Worm (Caenorhabditis elegans) whole organism, L1 larva: Measurements from ENCODE around the gene fkh-7.

ENCODE experiments used
- C04F5.9 ChIP-seq: sonication (generic microtip); optimal IDR thresholded peaks from 2 replicates; lab custom pipeline; 2016; ENCODE audit warnings: missing genetic modification characterization, missing compliant biosample characterization
- C34B4.2 ChIP-seq: sonication (generic microtip); optimal IDR thresholded peaks from 2 replicates; lab custom pipeline; 2017; ENCODE audit warnings: mild to moderate bottlenecking, missing genetic modification characterization, missing compliant biosample characterization
- Y116A8C.19 ChIP-seq: sonication (generic microtip); optimal IDR thresholded peaks from 2 replicates; lab custom pipeline; 2016; ENCODE audit warnings: missing compliant biosample characterization, missing genetic modification characterization, borderline replicate concordance
- ama-1 ChIP-seq: fragments of 150-350 bp; optimal IDR thresholded peaks from 2 replicates; lab custom pipeline; 2014
- ceh-8 ChIP-seq: fragments of 200-800 bp; sonication (Bioruptor generic); optimal IDR thresholded peaks from 2 replicates; lab custom pipeline; 2018; ENCODE audit warnings: mild to moderate bottlenecking, missing genetic modification characterization, moderate library complexity, missing compliant biosample characterization
- ceh-88 ChIP-seq: fragments of 200-800 bp; sonication (Bioruptor generic); IDR thresholded peaks from 2 replicates; pipeline ENCODE4 v1.3.6; 2022; ENCODE audit warnings: missing genetic modification characterization, missing compliant biosample characterization
- ceh-90 ChIP-seq: sonication (generic microtip); optimal IDR thresholded peaks from 2 replicates; lab custom pipeline; 2016; ENCODE audit warnings: missing genetic modification characterization, missing compliant biosample characterization
- ces-1 ChIP-seq: fragments of 150-350 bp; optimal IDR thresholded peaks from 2 replicates; lab custom pipeline; 2014; ENCODE audit warnings: missing biosample characterization, missing genetic modification reagents, missing genetic modification characterization
- dpl-1 ChIP-seq, 3 experiments: fragments of 150-350 bp in 2 of 3; sonication (generic microtip) in 1 of 3; optimal IDR thresholded peaks; 2 replicates each; lab custom pipeline; 2014 to 2017; ENCODE audit warnings: missing biosample characterization in 3 of 3, missing genetic modification characterization in 3 of 3, missing genetic modification reagents in 3 of 3
- efl-1 ChIP-seq, 4 experiments: fragments of 150-350 bp; optimal IDR thresholded peaks in 3 of 4; peaks in 1 of 4; 1 replicate in 1 of 4; 2 replicates in 3 of 4; lab custom pipeline; 2014; ENCODE audit warnings: missing biosample characterization in 2 of 4, missing genetic modification characterization in 2 of 4, missing genetic modification reagents in 2 of 4
- efl-3 ChIP-seq: fragments of 200-800 bp; sonication (Bioruptor generic); optimal IDR thresholded peaks from 2 replicates; lab custom pipeline; 2018; ENCODE audit warnings: mild to moderate bottlenecking, missing genetic modification characterization, missing compliant biosample characterization
- elt-3 ChIP-seq, 6 experiments: fragments of 150-350 bp in 1 of 6; sonication (generic microtip); optimal IDR thresholded peaks; 2 replicates each; lab custom pipeline; 2017 to 2018; ENCODE audit warnings: missing biosample characterization in 6 of 6, missing genetic modification characterization in 6 of 6, inconsistent platforms in 1 of 6
- fkh-8 ChIP-seq: sonication (generic microtip); optimal IDR thresholded peaks from 2 replicates; lab custom pipeline; 2016; ENCODE audit warnings: mild to moderate bottlenecking, missing genetic modification characterization, missing compliant biosample characterization
- hlh-4 ChIP-seq: sonication (generic microtip); optimal IDR thresholded peaks from 2 replicates; lab custom pipeline; 2016; ENCODE audit warnings: mild to moderate bottlenecking, missing genetic modification characterization, missing compliant biosample characterization
- isw-1 ChIP-seq: fragments of 200-800 bp; sonication (Bioruptor generic); IDR thresholded peaks from 2 replicates; pipeline ENCODE4 v1.3.6; 2022; ENCODE audit warnings: missing genetic modification characterization, missing compliant biosample characterization
- lin-13 ChIP-seq: fragments of 150-350 bp; optimal IDR thresholded peaks from 2 replicates; lab custom pipeline; 2014; ENCODE audit warnings: missing biosample characterization, missing genetic modification reagents, missing genetic modification characterization
- lin-15B ChIP-seq: fragments of 150-350 bp; sonication (generic microtip); optimal IDR thresholded peaks from 3 replicates; lab custom pipeline; 2014; ENCODE audit warnings: missing biosample characterization, missing genetic modification characterization
- lin-35 ChIP-seq, 2 experiments: fragments of 150-350 bp; optimal IDR thresholded peaks; 2 replicates each; lab custom pipeline; 2014; ENCODE audit warnings: missing biosample characterization in 2 of 2, missing genetic modification characterization in 2 of 2, missing genetic modification reagents in 2 of 2
- lir-3 ChIP-seq: sonication (generic microtip); optimal IDR thresholded peaks from 2 replicates; lab custom pipeline; 2016; ENCODE audit warnings: mild to moderate bottlenecking, missing genetic modification characterization, moderate library complexity, missing compliant biosample characterization; ENCODE audit not compliant: poor library complexity
- lsy-2 ChIP-seq, 2 experiments: fragments of 150-350 bp; optimal IDR thresholded peaks; 2 replicates each; lab custom pipeline; 2014; ENCODE audit warnings: missing biosample characterization in 2 of 2, missing genetic modification characterization in 2 of 2
- mef-2 ChIP-seq: fragments of 150-350 bp; optimal IDR thresholded peaks from 2 replicates; lab custom pipeline; 2014; ENCODE audit warnings: missing biosample characterization, missing genetic modification characterization
- mep-1 ChIP-seq: fragments of 150-350 bp; optimal IDR thresholded peaks from 2 replicates; lab custom pipeline; 2014; ENCODE audit warnings: missing biosample characterization, missing genetic modification characterization
- nhr-11 ChIP-seq: fragments of 150-350 bp; optimal IDR thresholded peaks from 2 replicates; lab custom pipeline; 2014; ENCODE audit warnings: missing biosample characterization, missing genetic modification characterization
- nhr-12 ChIP-seq: sonication (generic microtip); optimal IDR thresholded peaks from 2 replicates; lab custom pipeline; 2017; ENCODE audit warnings: missing biosample characterization, missing genetic modification characterization
- nhr-19 ChIP-seq: fragments of 200-800 bp; sonication (Bioruptor generic); conservative IDR thresholded peaks from 2 replicates; pipeline ENCODE4 v1.3.6; 2022; ENCODE audit warnings: missing genetic modification characterization, missing compliant biosample characterization
- nhr-20 ChIP-seq: sonication (generic microtip); optimal IDR thresholded peaks from 2 replicates; lab custom pipeline; 2016; ENCODE audit warnings: mild to moderate bottlenecking, missing genetic modification characterization, missing compliant biosample characterization
- nhr-28 ChIP-seq: fragments of 150-350 bp; optimal IDR thresholded peaks from 2 replicates; lab custom pipeline; 2014; ENCODE audit warnings: missing biosample characterization, missing genetic modification characterization
- nhr-47 ChIP-seq: sonication (generic microtip); optimal IDR thresholded peaks from 2 replicates; lab custom pipeline; 2016; ENCODE audit warnings: mild to moderate bottlenecking, missing genetic modification characterization, moderate library complexity, missing compliant biosample characterization
- nhr-77 ChIP-seq: fragments of 150-350 bp; optimal IDR thresholded peaks from 2 replicates; lab custom pipeline; 2014; ENCODE audit warnings: missing biosample characterization, missing genetic modification characterization
- nhr-85 ChIP-seq: sonication (generic microtip); peaks from one replicate; lab custom pipeline; 2016; ENCODE audit warnings: missing genetic modification characterization, inconsistent platforms, missing compliant biosample characterization
- pag-3 ChIP-seq: sonication (generic microtip); optimal IDR thresholded peaks from 2 replicates; lab custom pipeline; 2017; ENCODE audit warnings: missing genetic modification characterization, mild to moderate bottlenecking, missing compliant biosample characterization, antibody characterized with exemption, borderline replicate concordance; ENCODE audit not compliant: insufficient read depth
- pax-3 ChIP-seq: fragments of 200-800 bp; sonication (Bioruptor generic); optimal IDR thresholded peaks from 2 replicates; lab custom pipeline; 2018; ENCODE audit warnings: mild to moderate bottlenecking, missing genetic modification characterization, moderate library complexity, missing compliant biosample characterization
- pqm-1 ChIP-seq: sonication (generic microtip); optimal IDR thresholded peaks from 3 replicates; lab custom pipeline; 2017; ENCODE audit warnings: missing biosample characterization, missing genetic modification characterization
- skn-1 ChIP-seq: fragments of 150-350 bp; optimal IDR thresholded peaks from 2 replicates; lab custom pipeline; 2014; ENCODE audit warnings: missing biosample characterization, missing genetic modification characterization
- snu-23 ChIP-seq: sonication (generic microtip); optimal IDR thresholded peaks from 2 replicates; lab custom pipeline; 2016; ENCODE audit warnings: missing genetic modification characterization, missing compliant biosample characterization
- sox-4 ChIP-seq: sonication (generic microtip); optimal IDR thresholded peaks from 2 replicates; lab custom pipeline; 2016; ENCODE audit warnings: missing genetic modification characterization, missing compliant biosample characterization
- tbx-2 ChIP-seq: sonication (generic microtip); optimal IDR thresholded peaks from 2 replicates; lab custom pipeline; 2016; ENCODE audit warnings: missing genetic modification characterization, missing compliant biosample characterization
- unc-98 ChIP-seq: fragments of 200-800 bp; sonication (Bioruptor generic); IDR thresholded peaks from 2 replicates; pipeline ENCODE4 v1.3.6; 2022; ENCODE audit warnings: missing genetic modification characterization, missing compliant biosample characterization
- vab-15 ChIP-seq: sonication (generic microtip); optimal IDR thresholded peaks from 2 replicates; lab custom pipeline; 2017; ENCODE audit warnings: missing genotype, mild to moderate bottlenecking, missing genetic modification characterization, missing compliant biosample characterization
- zip-4 ChIP-seq: fragments of 200-800 bp; sonication (Bioruptor generic); optimal IDR thresholded peaks from 2 replicates; lab custom pipeline; 2018; ENCODE audit warnings: mild to moderate bottlenecking, missing genetic modification characterization, moderate library complexity, missing compliant biosample characterization

The fkh-7 gene

DNA sequence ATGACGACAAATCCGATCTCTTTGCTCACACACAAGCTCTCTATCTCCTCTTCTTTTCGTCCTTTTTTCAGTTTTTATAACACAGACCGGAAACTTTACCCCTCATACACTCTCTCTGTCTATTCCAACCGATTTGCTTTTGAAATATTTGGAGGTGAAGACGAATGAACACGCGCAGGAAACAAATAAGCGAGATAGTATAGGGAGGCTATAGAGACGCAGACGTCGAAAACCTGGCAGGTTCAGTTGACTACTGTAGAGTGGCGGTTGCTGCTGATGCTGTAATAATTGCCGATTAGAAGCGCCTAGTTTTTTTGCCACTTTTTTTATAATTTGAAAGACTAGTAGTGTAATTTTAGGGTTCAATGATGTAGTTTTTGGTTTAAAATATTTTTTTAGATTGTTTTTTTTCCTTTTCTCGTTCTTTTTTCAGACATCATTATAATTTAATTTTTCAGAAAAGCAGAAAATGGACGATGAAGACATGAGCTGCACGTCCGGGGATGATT, 33.8 kb upstream of the fkh-7 start, which contains the start of gene ari-2 (continued):
- TF ChIP-seq snu-23, result peak; percentile 4
- TF ChIP-seq nhr-85 (tag; lab: Kevin White, UChicago), result peak; percentile 44
- no peak for TF ChIP-seq mef-2 (tag; lab: Kevin White, UChicago)
- TF ChIP-seq Y116A8C.19 (tag; lab: Kevin White, UChicago), result no peak
- no peak for TF ChIP-seq elt-3 (tag; optimal IDR thresholded peaks at IDR 0.05; lab: Kevin White, UChicago)
- no peak for TF ChIP-seq C34B4.2
- TF ChIP-seq pax-3, result no peak
- peak; percentile 55 for TF ChIP-seq fkh-8
- TF ChIP-seq tbx-2 (tag; lab: Kevin White, UChicago), result no peak
- TF ChIP-seq nhr-77, result no peak
- TF ChIP-seq vab-15 (tag; lab: Kevin White, UChicago), result no peak
- TF ChIP-seq sox-4, result no peak
- no peak for TF ChIP-seq C04F5.9
- TF ChIP-seq nhr-11 (tag; lab: Kevin White, UChicago), result no peak
- TF ChIP-seq lin-13, result no peak

DNA sequence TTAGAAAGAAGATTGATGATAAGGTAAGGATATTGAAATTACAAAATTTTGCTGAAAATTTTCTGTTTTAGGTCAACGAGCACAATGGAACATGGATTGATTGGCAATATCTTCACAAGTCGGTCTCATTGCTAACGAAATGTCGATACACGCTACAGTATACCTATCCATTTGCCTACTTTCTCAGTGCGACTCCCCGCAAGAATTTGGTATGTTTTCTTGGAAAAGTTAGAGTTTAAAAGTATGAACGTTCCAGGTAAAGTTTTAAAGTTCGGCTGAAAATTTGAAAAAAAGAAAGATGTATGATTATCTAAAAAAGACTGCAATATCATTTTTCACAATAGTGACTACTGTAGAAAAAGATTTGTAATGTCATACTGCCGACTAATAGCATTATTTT, 30.3 kb upstream of the fkh-7 start:
- TF ChIP-seq hlh-4 (tag; lab: Kevin White, UChicago) (no peak), pax-3 (no peak), ces-1 (no peak), nhr-12 (tag; lab: Kevin White, UChicago) (no peak), efl-1 (optimal IDR thresholded peaks at IDR 0.05; lab: Kevin White, UChicago) (no peak), efl-1 (GFP tag; optimal IDR thresholded peaks at IDR 0.05 in 1 of 2; lab: Kevin White, UChicago) (no peak), elt-3 (tag; optimal IDR thresholded peaks at IDR 0.05; lab: Kevin White, UChicago) (no peak), pqm-1 (no peak), skn-1 (tag; lab: Kevin White, UChicago) (no peak), lin-35 (GFP tag; optimal IDR thresholded peaks at IDR 0.05; lab: Kevin White, UChicago) (no peak), isw-1 (GFP tag; lab: Robert Waterston, UW) (no peak), vab-15 (tag; lab: Kevin White, UChicago) (no peak), unc-98 (GFP tag; lab: Robert Waterston, UW) (no peak), ceh-90 (tag; lab: Kevin White, UChicago) (no peak), nhr-47 (tag; lab: Kevin White, UChicago) (no peak), tbx-2 (tag; lab: Kevin White, UChicago) (no peak)

ce11 chrIV:5561059-5561458, 23.4 kb upstream of the fkh-7 start:
- TF ChIP-seq lir-3 (tag; lab: Kevin White, UChicago), result no peak
- no peak for TF ChIP-seq zip-4 (GFP tag; lab: Kevin White, UChicago)
- no peak for TF ChIP-seq nhr-20 (tag; lab: Kevin White, UChicago)
- peak in 1 of 2 experiments; percentile 7 for TF ChIP-seq lin-35 (GFP tag; optimal IDR thresholded peaks at IDR 0.05; lab: Kevin White, UChicago)
- peak in 1 of 2 experiments; percentile 21 for TF ChIP-seq efl-1 (optimal IDR thresholded peaks at IDR 0.05; lab: Kevin White, UChicago)
- TF ChIP-seq efl-1 (GFP tag; optimal IDR thresholded peaks at IDR 0.05 in 1 of 2; lab: Kevin White, UChicago), result peak; percentile 78 to 95
- TF ChIP-seq lin-15B (tag; lab: Kevin White, UChicago), result no peak
- no peak for TF ChIP-seq vab-15 (tag; lab: Kevin White, UChicago)
- TF ChIP-seq pag-3 (tag; lab: Kevin White, UChicago), result no peak
- no peak for TF ChIP-seq nhr-19 (GFP tag; lab: Robert Waterston, UW)
- no peak for TF ChIP-seq nhr-85 (tag; lab: Kevin White, UChicago)
- TF ChIP-seq lsy-2 (tag; optimal IDR thresholded peaks at IDR 0.05; lab: Kevin White, UChicago), result no peak
- peak; percentile 28 to 68 (median 44) for TF ChIP-seq dpl-1 (GFP tag; optimal IDR thresholded peaks at IDR 0.05; lab: Kevin White, UChicago)
- TF ChIP-seq ceh-8, result no peak
- no peak for TF ChIP-seq ceh-88
- TF ChIP-seq nhr-28 (tag; lab: Kevin White, UChicago), result no peak
- TF ChIP-seq efl-3 (GFP tag; lab: Kevin White, UChicago), result no peak
- no peak for TF ChIP-seq pqm-1
- no peak for TF ChIP-seq mep-1 (tag; lab: Kevin White, UChicago)
- TF ChIP-seq fkh-8, result no peak
- TF ChIP-seq ama-1, result no peak
